Fruit fly (Drosophila melanogaster) whole organism, wandering third instar larva: ENCODE data around the gene CG43218.

Experiments used
- Dfd ChIP-seq: fragments of >200 bp; optimal IDR thresholded peaks from 2 replicates; lab custom pipeline; 2017; ENCODE audit warnings: missing biosample characterization, missing genetic modification characterization
- HLH106 ChIP-seq: fragments of 200-800 bp; optimal IDR thresholded peaks from 3 replicates; lab custom pipeline; 2019; ENCODE audit warnings: missing biosample characterization, mild to moderate bottlenecking, missing genetic modification characterization, moderate library complexity
- Hnf4 ChIP-seq: fragments of 200-800 bp; sonication (Bioruptor generic); optimal IDR thresholded peaks from 2 replicates; lab custom pipeline; 2016; ENCODE audit warnings: missing biosample characterization, mild to moderate bottlenecking, missing genetic modification characterization
- Hr78 ChIP-seq: fragments of >200 bp; optimal IDR thresholded peaks from 2 replicates; lab custom pipeline; 2017; ENCODE audit warnings: missing biosample characterization, missing genetic modification characterization
- Jra ChIP-seq: sonication (Bioruptor generic); optimal IDR thresholded peaks from 2 replicates; lab custom pipeline; 2016; ENCODE audit warnings: missing biosample characterization, missing genetic modification characterization
- Sp1 ChIP-seq: fragments of 200-800 bp; sonication (Bioruptor generic); optimal IDR thresholded peaks from 3 replicates; lab custom pipeline; 2019; ENCODE audit warnings: missing biosample characterization, mild to moderate bottlenecking, missing genetic modification characterization, moderate library complexity
- dl ChIP-seq, 2 experiments: fragments of 175-275, 200-275 bp in 1 of 2; fragments of 200-275 bp in 1 of 2; sonication (Bioruptor generic); optimal IDR thresholded peaks; lab custom pipeline; 2018; ENCODE audit warnings: mild to moderate bottlenecking in 2 of 2, missing biosample characterization in 2 of 2, missing genetic modification characterization in 2 of 2, moderate library complexity in 2 of 2; ENCODE audit not compliant: partially characterized antibody in 2 of 2, insufficient read depth in 1 of 2
- dsf ChIP-seq: sonication (Bioruptor generic); optimal IDR thresholded peaks from 2 replicates; lab custom pipeline; 2016; ENCODE audit warnings: missing biosample characterization, missing genetic modification characterization, borderline replicate concordance
- h ChIP-seq: fragments of 200-800 bp; sonication (Bioruptor generic); optimal IDR thresholded peaks from 3 replicates; lab custom pipeline; 2016; ENCODE audit warnings: missing biosample characterization, mild to moderate bottlenecking, missing genetic modification characterization
- rgr ChIP-seq: fragments of 200-800 bp; sonication (Bioruptor generic); optimal IDR thresholded peaks from 3 replicates; lab custom pipeline; 2016; ENCODE audit warnings: missing biosample characterization, mild to moderate bottlenecking, missing genetic modification characterization
- usp ChIP-seq: fragments of >200 bp; optimal IDR thresholded peaks from 2 replicates; lab custom pipeline; 2017; ENCODE audit warnings: missing biosample characterization, missing genetic modification characterization
- woc ChIP-seq: sonication (Bioruptor generic); optimal IDR thresholded peaks from 2 replicates; lab custom pipeline; 2016; ENCODE audit warnings: missing biosample characterization, mild to moderate bottlenecking, missing genetic modification characterization

dm6 chr3L:21266101-21266656, 8.4 kb downstream of the CG43218 start:
- no peak for TF ChIP-seq usp (GFP tag; lab: Kevin White, UChicago)
- TF ChIP-seq Hnf4 (GFP tag; lab: Kevin White, UChicago), result no peak
- no peak for TF ChIP-seq Hr78 (GFP tag; lab: Kevin White, UChicago)
- no peak for TF ChIP-seq Jra (GFP tag; lab: Kevin White, UChicago)
- no peak for TF ChIP-seq Dfd
- TF ChIP-seq Sp1 (GFP tag; lab: Kevin White, UChicago), result no peak
- no peak for TF ChIP-seq rgr
- no peak for TF ChIP-seq HLH106 (tag; lab: Kevin White, UChicago)
- TF ChIP-seq dsf (GFP tag; lab: Kevin White, UChicago), result no peak
- no peak for TF ChIP-seq h
- no peak for TF ChIP-seq dl (GFP tag; optimal IDR thresholded peaks at IDR 0.05; lab: Kevin White, UChicago; ENCODE audit: insufficient read depth in 1 of 2, partially characterized antibody in 2 of 2)
- TF ChIP-seq woc (GFP tag; lab: Kevin White, UChicago), result no peak
